Worm (Caenorhabditis elegans) whole organism, L1 larva: ENCODE data around the gene srh-270.
A peak's percentile ranks its signal among the peaks of the same experiment; 100 is the strongest.

Experiments
- C04F5.9 ChIP-seq: sonication (generic microtip); optimal IDR thresholded peaks from 2 replicates; lab custom pipeline; 2016; ENCODE audit warnings: missing genetic modification characterization, missing compliant biosample characterization
- C34B4.2 ChIP-seq: sonication (generic microtip); optimal IDR thresholded peaks from 2 replicates; lab custom pipeline; 2017; ENCODE audit warnings: mild to moderate bottlenecking, missing genetic modification characterization, missing compliant biosample characterization
- Y116A8C.19 ChIP-seq: sonication (generic microtip); optimal IDR thresholded peaks from 2 replicates; lab custom pipeline; 2016; ENCODE audit warnings: missing compliant biosample characterization, missing genetic modification characterization, borderline replicate concordance
- ama-1 ChIP-seq: fragments of 150-350 bp; optimal IDR thresholded peaks from 2 replicates; lab custom pipeline; 2014
- blmp-1 ChIP-seq: fragments of 150-350 bp; optimal IDR thresholded peaks from 2 replicates; lab custom pipeline; 2014; ENCODE audit warnings: missing biosample characterization, missing genetic modification characterization
- ceh-63 ChIP-seq: fragments of 200-800 bp; sonication (Bioruptor generic); optimal IDR thresholded peaks from 2 replicates; lab custom pipeline; 2018; ENCODE audit warnings: mild to moderate bottlenecking, missing genetic modification characterization, missing compliant biosample characterization
- ceh-8 ChIP-seq: fragments of 200-800 bp; sonication (Bioruptor generic); optimal IDR thresholded peaks from 2 replicates; lab custom pipeline; 2018; ENCODE audit warnings: mild to moderate bottlenecking, missing genetic modification characterization, moderate library complexity, missing compliant biosample characterization
- ceh-82 ChIP-seq, 3 experiments: fragments of 150-350 bp in 1 of 3; sonication (generic microtip) in 2 of 3; optimal IDR thresholded peaks; 2 replicates each; lab custom pipeline; 2014 to 2017; ENCODE audit warnings: missing biosample characterization in 3 of 3, missing genetic modification characterization in 3 of 3
- ceh-88 ChIP-seq: fragments of 200-800 bp; sonication (Bioruptor generic); IDR thresholded peaks from 2 replicates; pipeline ENCODE4 v1.3.6; 2022; ENCODE audit warnings: missing genetic modification characterization, missing compliant biosample characterization
- ceh-90 ChIP-seq: sonication (generic microtip); optimal IDR thresholded peaks from 2 replicates; lab custom pipeline; 2016; ENCODE audit warnings: missing genetic modification characterization, missing compliant biosample characterization
- ces-1 ChIP-seq: fragments of 150-350 bp; optimal IDR thresholded peaks from 2 replicates; lab custom pipeline; 2014; ENCODE audit warnings: missing biosample characterization, missing genetic modification reagents, missing genetic modification characterization
- efl-1 ChIP-seq, 4 experiments: fragments of 150-350 bp; optimal IDR thresholded peaks in 3 of 4; peaks in 1 of 4; 1 replicate in 1 of 4; 2 replicates in 3 of 4; lab custom pipeline; 2014; ENCODE audit warnings: missing biosample characterization in 2 of 4, missing genetic modification characterization in 2 of 4, missing genetic modification reagents in 2 of 4
- elt-2 ChIP-seq: sonication (generic microtip); optimal IDR thresholded peaks from 2 replicates; lab custom pipeline; 2016; ENCODE audit warnings: missing genetic modification characterization, mild to moderate bottlenecking, inconsistent platforms, missing compliant biosample characterization, missing genetic modification reagents
- ets-5 ChIP-seq: fragments of 200-800 bp; sonication (Bioruptor generic); IDR thresholded peaks from 2 replicates; pipeline ENCODE4 v1.3.6; 2022; ENCODE audit warnings: missing genetic modification characterization, missing compliant biosample characterization
- fkh-10 ChIP-seq: sonication (generic microtip); optimal IDR thresholded peaks from 2 replicates; lab custom pipeline; 2017; ENCODE audit warnings: missing biosample characterization, missing genetic modification reagents, missing genetic modification characterization
- fkh-8 ChIP-seq: sonication (generic microtip); optimal IDR thresholded peaks from 2 replicates; lab custom pipeline; 2016; ENCODE audit warnings: mild to moderate bottlenecking, missing genetic modification characterization, missing compliant biosample characterization
- fos-1 ChIP-seq: fragments of 150-350 bp; optimal IDR thresholded peaks from 2 replicates; lab custom pipeline; 2014; ENCODE audit warnings: missing biosample characterization, missing genetic modification characterization
- grh-1 ChIP-seq: fragments of 200-800 bp; sonication (Bioruptor generic); IDR thresholded peaks from 2 replicates; pipeline ENCODE4 v1.3.6; 2022; ENCODE audit warnings: missing genetic modification reagents, missing genetic modification characterization, missing compliant biosample characterization
- hlh-4 ChIP-seq: sonication (generic microtip); optimal IDR thresholded peaks from 2 replicates; lab custom pipeline; 2016; ENCODE audit warnings: mild to moderate bottlenecking, missing genetic modification characterization, missing compliant biosample characterization
- lin-14 ChIP-seq: fragments of 200-800 bp; sonication (Bioruptor generic); optimal IDR thresholded peaks from 2 replicates; lab custom pipeline; 2018; ENCODE audit warnings: mild to moderate bottlenecking, missing genetic modification characterization, moderate library complexity, missing compliant biosample characterization
- lin-15B ChIP-seq: fragments of 150-350 bp; sonication (generic microtip); optimal IDR thresholded peaks from 3 replicates; lab custom pipeline; 2014; ENCODE audit warnings: missing biosample characterization, missing genetic modification characterization
- lin-39 ChIP-seq: fragments of 150-350 bp; optimal IDR thresholded peaks from 2 replicates; lab custom pipeline; 2014; ENCODE audit warnings: missing biosample characterization, missing genetic modification reagents, missing genetic modification characterization
- lir-3 ChIP-seq: sonication (generic microtip); optimal IDR thresholded peaks from 2 replicates; lab custom pipeline; 2016; ENCODE audit warnings: mild to moderate bottlenecking, missing genetic modification characterization, moderate library complexity, missing compliant biosample characterization; ENCODE audit not compliant: poor library complexity
- lsy-2 ChIP-seq, 2 experiments: fragments of 150-350 bp; optimal IDR thresholded peaks; 2 replicates each; lab custom pipeline; 2014; ENCODE audit warnings: missing biosample characterization in 2 of 2, missing genetic modification characterization in 2 of 2
- mdl-1 ChIP-seq, 2 experiments: fragments of 150-350 bp; optimal IDR thresholded peaks; 2 replicates each; lab custom pipeline; 2014 to 2017; ENCODE audit warnings: missing biosample characterization in 2 of 2, missing genetic modification characterization in 2 of 2, inconsistent platforms in 1 of 2
- mep-1 ChIP-seq: fragments of 150-350 bp; optimal IDR thresholded peaks from 2 replicates; lab custom pipeline; 2014; ENCODE audit warnings: missing biosample characterization, missing genetic modification characterization
- nhr-12 ChIP-seq: sonication (generic microtip); optimal IDR thresholded peaks from 2 replicates; lab custom pipeline; 2017; ENCODE audit warnings: missing biosample characterization, missing genetic modification characterization
- nhr-237 ChIP-seq: fragments of 150-350 bp; optimal IDR thresholded peaks from 2 replicates; lab custom pipeline; 2014; ENCODE audit warnings: missing biosample characterization, missing genetic modification characterization
- nhr-71 ChIP-seq: sonication (generic microtip); optimal IDR thresholded peaks from 2 replicates; lab custom pipeline; 2016; ENCODE audit warnings: mild to moderate bottlenecking, missing genetic modification characterization, moderate library complexity, missing compliant biosample characterization
- nhr-90 ChIP-seq: sonication (generic microtip); optimal IDR thresholded peaks from 2 replicates; lab custom pipeline; 2016; ENCODE audit warnings: mild to moderate bottlenecking, missing genetic modification characterization, missing compliant biosample characterization; ENCODE audit not compliant: poor library complexity
- pag-3 ChIP-seq: sonication (generic microtip); optimal IDR thresholded peaks from 2 replicates; lab custom pipeline; 2017; ENCODE audit warnings: missing genetic modification characterization, mild to moderate bottlenecking, missing compliant biosample characterization, antibody characterized with exemption, borderline replicate concordance; ENCODE audit not compliant: insufficient read depth
- snpc-4 ChIP-seq: fragments of 150-350 bp; optimal IDR thresholded peaks from 2 replicates; lab custom pipeline; 2014; ENCODE audit warnings: missing biosample characterization, missing genetic modification characterization
- sup-37 ChIP-seq: fragments of 200-800 bp; sonication (Bioruptor generic); optimal IDR thresholded peaks from 2 replicates; lab custom pipeline; 2018; ENCODE audit warnings: mild to moderate bottlenecking, missing genetic modification characterization, missing compliant biosample characterization
- swsn-7 ChIP-seq: sonication (generic microtip); optimal IDR thresholded peaks from 2 replicates; lab custom pipeline; 2016; ENCODE audit warnings: missing genetic modification characterization, missing compliant biosample characterization
- tbx-2 ChIP-seq: sonication (generic microtip); optimal IDR thresholded peaks from 2 replicates; lab custom pipeline; 2016; ENCODE audit warnings: missing genetic modification characterization, missing compliant biosample characterization
- unc-30 ChIP-seq: sonication (generic microtip); optimal IDR thresholded peaks from 2 replicates; lab custom pipeline; 2017; ENCODE audit warnings: missing biosample characterization, missing genetic modification characterization
- unc-62 ChIP-seq: fragments of 150-350 bp; optimal IDR thresholded peaks from 2 replicates; lab custom pipeline; 2014; ENCODE audit warnings: missing biosample characterization, missing genetic modification reagents, missing genetic modification characterization
- xbp-1 ChIP-seq: sonication (generic microtip); optimal IDR thresholded peaks from 2 replicates; lab custom pipeline; 2016; ENCODE audit warnings: missing genetic modification characterization, missing compliant biosample characterization
- zag-1 ChIP-seq: fragments of 150-350 bp; optimal IDR thresholded peaks from 2 replicates; lab custom pipeline; 2014; ENCODE audit warnings: missing biosample characterization, missing genetic modification characterization
- zip-4 ChIP-seq: fragments of 200-800 bp; sonication (Bioruptor generic); optimal IDR thresholded peaks from 2 replicates; lab custom pipeline; 2018; ENCODE audit warnings: mild to moderate bottlenecking, missing genetic modification characterization, moderate library complexity, missing compliant biosample characterization

srh-270 gene

DNA sequence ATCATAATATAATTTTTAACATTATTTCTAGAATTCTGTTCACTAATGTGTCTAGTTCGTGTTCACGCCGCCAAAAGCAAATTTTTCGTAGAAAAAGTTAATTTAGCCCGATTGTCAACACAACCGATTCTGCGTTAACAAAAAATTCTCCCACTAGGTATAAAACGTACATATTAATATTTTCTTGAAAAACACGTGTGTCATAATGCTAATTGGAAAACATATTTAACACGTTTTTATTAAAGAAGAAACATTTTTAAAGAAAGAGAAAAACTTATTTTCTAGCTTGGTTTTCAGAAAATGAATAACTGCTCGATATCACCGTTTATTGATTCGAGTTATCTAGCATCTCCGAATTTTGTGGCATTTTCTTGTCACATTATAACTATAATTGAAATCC is 8.7 kb upstream of the srh-270 start, which contains the start of gene srh-243:
Gene srh-243, plus strand, starts transcription at position 301 of the 400 bp plus-strand sequence.
- TF ChIP-seq C34B4.2 (tag; lab: Kevin White, UChicago) (no peak), ceh-8 (no peak), ceh-82 (tag; optimal IDR thresholded peaks at IDR 0.05; lab: Kevin White, UChicago) (no peak), ces-1 (GFP tag; lab: Kevin White, UChicago) (no peak), lir-3 (tag; lab: Kevin White, UChicago) (no peak), elt-2 (tag; lab: Kevin White, UChicago) (no peak)

DNA sequence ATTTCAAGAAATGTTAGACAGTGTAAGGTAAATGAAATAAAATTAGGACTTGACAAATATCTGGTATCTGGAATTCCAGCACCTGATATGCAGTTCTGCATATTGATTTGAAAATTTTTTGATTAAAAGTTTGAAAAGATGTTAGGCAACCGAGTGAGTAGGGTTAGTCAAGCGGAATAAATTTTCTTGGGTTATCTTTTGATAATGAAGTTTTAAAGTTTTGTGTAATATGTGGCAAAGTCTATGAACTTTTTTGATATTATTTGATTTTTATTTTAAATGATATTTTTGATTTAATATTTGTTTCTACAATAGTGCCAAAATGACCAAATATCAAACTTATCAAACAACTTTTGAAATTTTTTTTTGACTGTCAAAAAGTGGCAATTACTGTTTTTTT is 8.1 kb upstream of the srh-270 start, which contains the start of gene srh-241:
Gene srh-241, minus strand, starts transcription at position 101 of the 400 bp plus-strand sequence.
- no peak for TF ChIP-seq pag-3
- TF ChIP-seq unc-30 (tag; lab: Kevin White, UChicago) = no peak
- no peak for TF ChIP-seq lin-15B
- no peak for TF ChIP-seq hlh-4 (tag; lab: Kevin White, UChicago)
- no peak for TF ChIP-seq lin-39 (tag; lab: Kevin White, UChicago)
- TF ChIP-seq fkh-10 = no peak
- no peak for TF ChIP-seq zip-4 (GFP tag; lab: Kevin White, UChicago)
- no peak for TF ChIP-seq ama-1
- TF ChIP-seq lir-3 (tag; lab: Kevin White, UChicago) = no peak
- TF ChIP-seq snpc-4 (tag; lab: Kevin White, UChicago) = no peak
- TF ChIP-seq ets-5 (GFP tag; lab: Robert Waterston, UW) = no peak
- no peak for TF ChIP-seq C04F5.9 (tag; lab: Kevin White, UChicago)
- no peak for TF ChIP-seq sup-37
- no peak for TF ChIP-seq grh-1 (GFP tag; lab: Robert Waterston, UW)
- no peak for TF ChIP-seq fos-1 (tag; lab: Kevin White, UChicago)
- TF ChIP-seq Y116A8C.19 (tag; lab: Kevin White, UChicago) = no peak
- no peak for TF ChIP-seq lin-14
- no peak for TF ChIP-seq zag-1 (tag; lab: Kevin White, UChicago)
- TF ChIP-seq mep-1 (tag; lab: Kevin White, UChicago) = no peak
- TF ChIP-seq, all 84 proteins: peak for 0

DNA sequence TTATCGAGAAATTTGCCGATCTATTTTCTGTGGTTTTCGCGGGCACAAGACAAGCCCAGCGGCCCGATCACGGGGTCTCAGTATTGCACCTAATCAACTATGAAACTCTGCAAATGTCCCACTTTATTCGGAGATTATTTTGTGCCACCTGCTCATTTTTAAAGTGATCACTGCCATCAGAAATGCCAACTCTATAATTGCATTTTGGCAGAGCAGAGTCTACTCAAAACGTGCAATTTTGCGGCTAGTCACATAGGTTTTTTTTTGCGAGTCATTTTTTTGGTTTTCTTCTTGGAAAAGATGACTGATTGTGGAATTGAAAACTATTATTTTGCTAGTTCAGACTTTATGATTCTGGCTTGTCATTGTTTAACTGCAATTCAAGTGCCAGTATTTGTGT is 3.5 kb upstream of the srh-270 start, which contains the start of gene srh-240:
Gene srh-240, plus strand, starts transcription at position 301 of the 400 bp plus-strand sequence.
- TF ChIP-seq ceh-63 (GFP tag; lab: Kevin White, UChicago) = no peak
- peak; percentile 58 for TF ChIP-seq fkh-8 (tag; lab: Kevin White, UChicago)
- TF ChIP-seq, all 84 proteins: peak for 1

ce11 chrV:2863033-2863432 is 1.6 kb upstream of the srh-270 start, which contains the start of gene srh-272:
Gene srh-272, plus strand, starts transcription at chrV:2863333.
- TF ChIP-seq xbp-1 = no peak
- no peak for TF ChIP-seq lsy-2 (tag; optimal IDR thresholded peaks at IDR 0.05; lab: Kevin White, UChicago)
- no peak for TF ChIP-seq C34B4.2 (tag; lab: Kevin White, UChicago)
- TF ChIP-seq snpc-4 (tag; lab: Kevin White, UChicago) = no peak
- no peak for TF ChIP-seq unc-62 (GFP tag; lab: Kevin White, UChicago)
- no peak for TF ChIP-seq efl-1 (optimal IDR thresholded peaks at IDR 0.05; lab: Kevin White, UChicago)
- TF ChIP-seq efl-1 (GFP tag; optimal IDR thresholded peaks at IDR 0.05 in 1 of 2; lab: Kevin White, UChicago) = no peak
- TF ChIP-seq nhr-90 (tag; lab: Kevin White, UChicago) = no peak
- no peak for TF ChIP-seq ceh-90
- TF ChIP-seq tbx-2 = no peak
- no peak for TF ChIP-seq nhr-12 (tag; lab: Kevin White, UChicago)
- TF ChIP-seq Y116A8C.19 (tag; lab: Kevin White, UChicago) = no peak
- TF ChIP-seq nhr-71 (tag; lab: Kevin White, UChicago) = no peak
- TF ChIP-seq mdl-1 (tag; optimal IDR thresholded peaks at IDR 0.05; lab: Kevin White, UChicago) = no peak
- TF ChIP-seq zip-4 (GFP tag; lab: Kevin White, UChicago) = no peak
- TF ChIP-seq lin-15B = no peak
- no peak for TF ChIP-seq blmp-1 (tag; lab: Kevin White, UChicago)
- no peak for TF ChIP-seq mep-1 (tag; lab: Kevin White, UChicago)
- TF ChIP-seq swsn-7 (tag; lab: Kevin White, UChicago) = no peak
- TF ChIP-seq ceh-88 = no peak
- TF ChIP-seq nhr-237 (tag; lab: Kevin White, UChicago) = no peak
- TF ChIP-seq, all 84 proteins: peak for 0
